Worm (Caenorhabditis elegans): Measurements from ENCODE around the gene gip-1.

Gene gip-1

ce11 chrIII:2401126-2402123 is 54.0 kb downstream of the gip-1 start, which contains the start of the genes cic-1 and strm-1 (continued):
- no peak for TF ChIP-seq spr-3 (GFP tag; optimal IDR thresholded peaks at IDR 0.05)
- TF ChIP-seq T20F7.1 (GFP tag; optimal IDR thresholded peaks at IDR 0.05), result peak; percentile 98
- no peak for TF ChIP-seq nhr-102 (tag; optimal IDR thresholded peaks at IDR 0.05)
- TF ChIP-seq mes-2 (tag; optimal IDR thresholded peaks at IDR 0.05; ENCODE audit: poor library complexity, severe bottlenecking), result peak; percentile 71
- TF ChIP-seq ZK337.2 (GFP tag; IDR thresholded peaks at IDR 0.05), result no peak
- no peak for TF ChIP-seq pqm-1 (tag; optimal IDR thresholded peaks at IDR 0.05)
- no peak for TF ChIP-seq lin-29 (GFP tag; IDR thresholded peaks at IDR 0.05)
- peak in 1 of 2 experiments; percentile 4 for TF ChIP-seq unc-62 (GFP tag; optimal IDR thresholded peaks at IDR 0.05 in 1 of 2)
- no peak for TF ChIP-seq unc-62 (tag; optimal IDR thresholded peaks at IDR 0.05)
- TF ChIP-seq daf-16 (GFP tag; optimal IDR thresholded peaks at IDR 0.05), result no peak
- peak; percentile 25 for TF ChIP-seq daf-16 (tag; optimal IDR thresholded peaks at IDR 0.05)
- TF ChIP-seq mep-1 (tag; optimal IDR thresholded peaks at IDR 0.05), result peak; percentile 38
- no peak for TF ChIP-seq vab-7 (GFP tag; IDR thresholded peaks at IDR 0.05)

- peak; percentile 93 for TF ChIP-seq ceh-28 (tag; optimal IDR thresholded peaks at IDR 0.05)
- no peak for TF ChIP-seq lir-3 (tag; optimal IDR thresholded peaks at IDR 0.05)
These were observed 63.6 kb downstream of the gip-1 start, which contains the start of gene mrpl-30 for ce11 chrIII:2410925-2411450. TSS of gene mrpl-30 (minus strand) at chrIII:2410975.

Data from whole organism, L4 larva.